Worm (Caenorhabditis elegans) whole organism, late embryonic: Measurements from ENCODE around the gene K06B4.4.
"Not testable (repeated sequence)": the region's sequence is repeated elsewhere in the genome, so short reads cannot be mapped to it uniquely, and the experiment has no call there.

Experiments
- C08G9.2 ChIP-seq: sonication (generic microtip); optimal IDR thresholded peaks from 2 replicates; lab custom pipeline; 2016; ENCODE audit warnings: mild to moderate bottlenecking, missing genetic modification characterization, moderate library complexity, missing compliant biosample characterization
- Y22D7AL.16 ChIP-seq: sonication (generic microtip); optimal IDR thresholded peaks from 2 replicates; lab custom pipeline; 2016; ENCODE audit warnings: missing genetic modification characterization, missing compliant biosample characterization
- ceh-14 ChIP-seq: sonication (generic microtip); optimal IDR thresholded peaks from 2 replicates; lab custom pipeline; 2016; ENCODE audit warnings: missing genotype, missing genetic modification characterization, missing compliant biosample characterization
- ceh-18 ChIP-seq: sonication (generic microtip); optimal IDR thresholded peaks from 2 replicates; lab custom pipeline; 2016; ENCODE audit warnings: missing genetic modification characterization, missing compliant biosample characterization
- ceh-19 ChIP-seq: fragments of 200-800 bp; sonication (Bioruptor generic); optimal IDR thresholded peaks from 2 replicates; lab custom pipeline; 2018; ENCODE audit warnings: mild to moderate bottlenecking, missing genetic modification characterization, missing compliant biosample characterization
- ceh-2 ChIP-seq: sonication (generic microtip); optimal IDR thresholded peaks from 2 replicates; lab custom pipeline; 2016; ENCODE audit warnings: missing genotype, missing genetic modification characterization, missing compliant biosample characterization
- ceh-22 ChIP-seq: sonication (generic microtip); optimal IDR thresholded peaks from 2 replicates; lab custom pipeline; 2017; ENCODE audit warnings: missing biosample characterization, missing genetic modification characterization
- ceh-24 ChIP-seq: sonication (generic microtip); optimal IDR thresholded peaks from 2 replicates; lab custom pipeline; 2016; ENCODE audit warnings: mild to moderate bottlenecking, missing genetic modification characterization, missing compliant biosample characterization
- ceh-30 ChIP-seq: fragments of 150-350 bp; optimal IDR thresholded peaks from 2 replicates; lab custom pipeline; 2014; ENCODE audit warnings: missing biosample characterization, missing genetic modification characterization
- ceh-31 ChIP-seq: sonication (generic microtip); optimal IDR thresholded peaks from 2 replicates; lab custom pipeline; 2016; ENCODE audit warnings: missing genetic modification characterization, missing compliant biosample characterization
- ceh-45 ChIP-seq: fragments of 200-800 bp; sonication (Bioruptor generic); IDR thresholded peaks from 2 replicates; pipeline ENCODE4 v1.3.6; 2022; ENCODE audit warnings: missing genetic modification reagents, missing genetic modification characterization, missing compliant biosample characterization
- ceh-6 ChIP-seq: fragments of 200-800 bp; sonication (Bioruptor generic); optimal IDR thresholded peaks from 2 replicates; lab custom pipeline; 2018; ENCODE audit warnings: mild to moderate bottlenecking, missing genetic modification characterization, missing compliant biosample characterization
- che-1 ChIP-seq: sonication (generic microtip); optimal IDR thresholded peaks from 2 replicates; lab custom pipeline; 2016; ENCODE audit warnings: mild to moderate bottlenecking, missing genetic modification characterization, missing compliant biosample characterization
- dmd-4 ChIP-seq: sonication (generic microtip); optimal IDR thresholded peaks from 2 replicates; lab custom pipeline; 2016; ENCODE audit warnings: borderline replicate concordance, missing genetic modification characterization, missing compliant biosample characterization
- fax-1 ChIP-seq: sonication (generic microtip); optimal IDR thresholded peaks from 2 replicates; lab custom pipeline; 2016; ENCODE audit warnings: missing genotype, missing genetic modification characterization, missing compliant biosample characterization
- fkh-10 ChIP-seq: fragments of 150-350 bp; optimal IDR thresholded peaks from 2 replicates; lab custom pipeline; 2014; ENCODE audit warnings: missing biosample characterization, missing genetic modification reagents, missing genetic modification characterization
- hlh-13 ChIP-seq: fragments of 200-800 bp; sonication (Bioruptor generic); optimal IDR thresholded peaks from 2 replicates; lab custom pipeline; 2018; ENCODE audit warnings: mild to moderate bottlenecking, missing genetic modification characterization, missing compliant biosample characterization
- hlh-30 ChIP-seq: sonication (generic microtip); optimal IDR thresholded peaks from 2 replicates; lab custom pipeline; 2017; ENCODE audit warnings: antibody characterized with exemption, missing genetic modification characterization, missing compliant biosample characterization; ENCODE audit not compliant: insufficient read depth
- hlh-6 ChIP-seq: sonication (generic microtip); optimal IDR thresholded peaks from 2 replicates; lab custom pipeline; 2016; ENCODE audit warnings: missing genotype, missing genetic modification characterization, missing compliant biosample characterization
- hlh-8 ChIP-seq: sonication (generic microtip); optimal IDR thresholded peaks from 2 replicates; lab custom pipeline; 2016; ENCODE audit warnings: missing genotype, missing genetic modification characterization, missing compliant biosample characterization
- lim-6 ChIP-seq: sonication (generic microtip); optimal IDR thresholded peaks from 2 replicates; lab custom pipeline; 2016; ENCODE audit warnings: missing genetic modification characterization, missing compliant biosample characterization
- lin-11 ChIP-seq: fragments of 200-800 bp; sonication (Bioruptor generic); optimal IDR thresholded peaks from 2 replicates; lab custom pipeline; 2018; ENCODE audit warnings: mild to moderate bottlenecking, missing genetic modification characterization, missing compliant biosample characterization
- nhr-232 ChIP-seq: sonication (generic microtip); optimal IDR thresholded peaks from 2 replicates; lab custom pipeline; 2016; ENCODE audit warnings: missing genetic modification characterization, missing compliant biosample characterization
- npax-4 ChIP-seq: sonication (generic microtip); optimal IDR thresholded peaks from 2 replicates; lab custom pipeline; 2016; ENCODE audit warnings: missing genetic modification characterization, missing compliant biosample characterization
- odd-2 ChIP-seq: sonication (generic microtip); optimal IDR thresholded peaks from 2 replicates; lab custom pipeline; 2017; ENCODE audit warnings: antibody characterized with exemption, mild to moderate bottlenecking, missing genetic modification characterization, missing compliant biosample characterization
- pha-2 ChIP-seq: sonication (generic microtip); optimal IDR thresholded peaks from 2 replicates; lab custom pipeline; 2017; ENCODE audit warnings: mild to moderate bottlenecking, missing genetic modification characterization, missing compliant biosample characterization
- pros-1 ChIP-seq: fragments of 150-350 bp; optimal IDR thresholded peaks from 2 replicates; lab custom pipeline; 2014; ENCODE audit warnings: missing biosample characterization, missing genetic modification reagents, missing genetic modification characterization
- rnt-1 ChIP-seq: sonication (generic microtip); optimal IDR thresholded peaks from 2 replicates; lab custom pipeline; 2016; ENCODE audit warnings: missing genetic modification characterization, missing compliant biosample characterization
- sox-2 ChIP-seq: fragments of 200-800 bp; sonication (Bioruptor generic); IDR thresholded peaks from 2 replicates; pipeline ENCODE4 v1.3.6; 2022; ENCODE audit warnings: missing genetic modification reagents, missing genetic modification characterization, missing compliant biosample characterization
- syd-9 ChIP-seq: sonication (generic microtip); optimal IDR thresholded peaks from 2 replicates; lab custom pipeline; 2016; ENCODE audit warnings: mild to moderate bottlenecking, missing genetic modification characterization, moderate library complexity, missing compliant biosample characterization
- tbx-2 ChIP-seq: sonication (generic microtip); optimal IDR thresholded peaks from 2 replicates; lab custom pipeline; 2016; ENCODE audit warnings: missing genetic modification characterization, missing compliant biosample characterization
- ttx-3 ChIP-seq: sonication (generic microtip); optimal IDR thresholded peaks from 2 replicates; lab custom pipeline; 2016; ENCODE audit warnings: missing genetic modification reagents, missing genetic modification characterization, missing compliant biosample characterization
- unc-42 ChIP-seq: sonication (generic microtip); optimal IDR thresholded peaks from 2 replicates; lab custom pipeline; 2016; ENCODE audit warnings: missing genotype, missing genetic modification characterization, missing compliant biosample characterization
- unc-86 ChIP-seq: sonication (generic microtip); optimal IDR thresholded peaks from 2 replicates; lab custom pipeline; 2016; ENCODE audit warnings: missing genetic modification characterization, missing compliant biosample characterization

K06B4.4 gene

ce11 chrV:15643192-15643591 lies 25.8 kb upstream of the K06B4.4 start, which contains the start of gene C55A1.4:
Gene C55A1.4 (minus strand): TSS chrV:15643292.
- not testable (repeated sequence) for TF ChIP-seq hlh-8; ceh-45 (GFP tag; lab: Robert Waterston, UW); tbx-2 (tag; lab: Kevin White, UChicago)

DNA sequence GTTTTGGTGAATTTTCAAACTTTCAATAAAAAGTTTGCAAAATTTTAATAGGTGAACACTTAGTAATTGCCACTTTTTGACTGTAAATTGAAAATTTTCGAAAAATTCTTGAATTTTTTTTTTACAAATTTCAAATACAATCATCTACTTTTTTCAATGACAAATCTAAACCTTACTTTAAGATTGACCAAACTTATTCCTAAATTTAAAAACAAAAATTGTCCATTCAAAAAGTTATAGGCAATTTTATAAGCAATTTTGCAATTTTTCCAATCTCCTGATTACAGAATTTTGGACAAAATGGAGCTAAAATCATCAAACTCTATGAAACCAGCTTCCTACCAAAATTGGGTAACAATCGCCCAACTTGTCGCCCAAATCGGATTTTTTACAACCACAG lies 24.4 kb upstream of the K06B4.4 start, which contains the start of gene str-23:
str-23 (plus strand) TSS at position 301 of the 400 bp plus-strand sequence.
- TF ChIP-seq sox-2 (GFP tag; lab: Robert Waterston, UW): no peak
- no peak for TF ChIP-seq ttx-3
- TF ChIP-seq odd-2: no peak
- no peak for TF ChIP-seq lin-11 (tag; lab: Kevin White, UChicago)
- TF ChIP-seq dmd-4 (tag; lab: Kevin White, UChicago): no peak
- no peak for TF ChIP-seq Y22D7AL.16 (tag; lab: Kevin White, UChicago)
- TF ChIP-seq ceh-2: no peak
- no peak for TF ChIP-seq pros-1 (tag; lab: Kevin White, UChicago)
- TF ChIP-seq nhr-232: no peak
- no peak for TF ChIP-seq ceh-22
- TF ChIP-seq C08G9.2 (tag; lab: Kevin White, UChicago): no peak
- TF ChIP-seq fkh-10: no peak
- no peak for TF ChIP-seq hlh-6 (tag; lab: Kevin White, UChicago)
- TF ChIP-seq ceh-18: no peak
- no peak for TF ChIP-seq fax-1 (tag; lab: Kevin White, UChicago)

DNA sequence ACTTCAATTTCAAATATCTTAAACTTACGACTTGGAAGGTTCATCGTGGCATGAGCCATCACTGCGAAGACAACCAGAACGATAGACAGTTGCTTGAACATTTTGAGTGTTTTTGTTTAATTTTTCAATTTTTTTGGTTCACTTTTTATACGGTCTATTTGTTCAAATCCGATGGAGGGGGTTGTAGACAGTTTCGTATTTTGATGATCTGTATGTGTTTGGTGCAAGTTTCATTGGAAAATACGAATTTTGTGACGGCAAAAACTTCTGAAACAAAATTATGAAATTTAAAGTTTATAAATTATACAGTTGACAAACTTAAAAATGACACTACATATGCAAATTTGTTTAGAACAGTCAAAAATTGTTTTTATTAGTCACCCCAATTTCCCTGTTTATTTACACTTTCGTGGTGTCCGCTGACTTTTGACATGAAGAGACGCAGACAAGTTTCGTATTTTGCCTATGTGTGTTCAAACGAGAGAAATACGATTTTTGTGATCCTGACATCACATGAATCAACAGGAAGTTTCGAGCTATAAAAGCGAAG lies 21.4 kb upstream of the K06B4.4 start, which contains the start of the genes C55A1.7 and C55A1.6:
C55A1.7 (minus strand) TSS at position 101 of the 550 bp plus-strand sequence.
C55A1.6 (plus strand) TSS at position 500 of the 550 bp plus-strand sequence.
- TF ChIP-seq ceh-31 (tag; lab: Kevin White, UChicago); ceh-19 (GFP tag; lab: Kevin White, UChicago); ttx-3: not testable (repeated sequence)

DNA sequence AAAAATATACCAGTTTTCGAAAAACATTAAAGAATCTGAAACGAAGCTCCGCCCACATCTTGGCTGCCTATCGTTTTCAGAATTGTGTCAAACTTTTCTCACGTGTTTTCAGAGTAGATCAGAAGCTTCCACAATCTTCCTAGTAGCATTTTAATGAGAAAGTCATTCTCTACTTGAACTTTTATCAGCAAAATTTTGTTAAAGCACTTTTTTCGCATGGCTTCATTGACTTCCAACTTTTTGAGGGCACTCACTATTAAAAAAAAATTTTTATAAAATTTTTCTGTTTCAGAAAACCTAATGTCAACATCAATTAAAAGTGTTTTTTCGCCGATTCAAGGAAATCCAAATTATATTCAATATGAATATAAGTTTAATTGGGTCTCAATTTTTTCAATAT lies 18.8 kb upstream of the K06B4.4 start, which contains the start of gene sru-42:
sru-42 (plus strand) TSS at position 301 of the 400 bp plus-strand sequence.
- TF ChIP-seq sox-2 (GFP tag; lab: Robert Waterston, UW) (no peak), unc-42 (tag; lab: Kevin White, UChicago) (no peak)

DNA sequence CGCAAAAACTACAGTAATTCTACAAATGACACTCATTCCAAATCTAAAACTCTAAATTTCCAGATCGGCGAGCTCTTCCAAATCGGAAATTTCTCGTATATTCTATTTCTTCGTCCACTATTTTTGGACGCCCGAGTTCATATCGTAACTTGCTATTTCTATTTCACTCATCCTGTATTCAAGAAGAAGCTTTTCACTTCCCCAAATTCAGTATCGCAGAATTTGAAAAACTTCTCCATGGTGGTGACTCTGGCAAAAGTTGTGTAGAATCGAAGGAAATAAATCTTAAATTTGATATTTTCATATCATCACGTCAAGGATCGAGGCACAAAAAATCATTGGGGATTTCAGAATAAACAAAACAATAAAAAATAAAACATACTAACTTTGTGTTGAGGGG lies 16.8 kb upstream of the K06B4.4 start:
- TF ChIP-seq ceh-30: no peak
- no peak for TF ChIP-seq Y22D7AL.16 (tag; lab: Kevin White, UChicago)
- no peak for TF ChIP-seq syd-9 (tag; lab: Kevin White, UChicago)
- no peak for TF ChIP-seq odd-2
- TF ChIP-seq che-1 (tag; lab: Kevin White, UChicago): no peak

- TF ChIP-seq fax-1 (tag; lab: Kevin White, UChicago): no peak
- no peak for TF ChIP-seq npax-4 (tag; lab: Kevin White, UChicago)
- TF ChIP-seq hlh-30: no peak
- TF ChIP-seq ceh-14: no peak
- TF ChIP-seq ceh-6 (GFP tag; lab: Kevin White, UChicago): no peak
- TF ChIP-seq pros-1 (tag; lab: Kevin White, UChicago): no peak
- no peak for TF ChIP-seq ceh-24
- TF ChIP-seq hlh-13 (GFP tag; lab: Kevin White, UChicago): no peak
- no peak for TF ChIP-seq rnt-1 (tag; lab: Kevin White, UChicago)
- TF ChIP-seq lim-6: no peak
- TF ChIP-seq pha-2 (tag; lab: Kevin White, UChicago): no peak
- TF ChIP-seq Y22D7AL.16 (tag; lab: Kevin White, UChicago): no peak
- no peak for TF ChIP-seq unc-86
Observed at ce11 chrV:15654124-15654523, 14.8 kb upstream of the K06B4.4 start, which contains the start of gene F53E4.2. Gene F53E4.2 (plus strand): TSS chrV:15654424.
